Fruit fly (Drosophila melanogaster): ENCODE data around the gene Pex19.

Gene Pex19

DNA sequence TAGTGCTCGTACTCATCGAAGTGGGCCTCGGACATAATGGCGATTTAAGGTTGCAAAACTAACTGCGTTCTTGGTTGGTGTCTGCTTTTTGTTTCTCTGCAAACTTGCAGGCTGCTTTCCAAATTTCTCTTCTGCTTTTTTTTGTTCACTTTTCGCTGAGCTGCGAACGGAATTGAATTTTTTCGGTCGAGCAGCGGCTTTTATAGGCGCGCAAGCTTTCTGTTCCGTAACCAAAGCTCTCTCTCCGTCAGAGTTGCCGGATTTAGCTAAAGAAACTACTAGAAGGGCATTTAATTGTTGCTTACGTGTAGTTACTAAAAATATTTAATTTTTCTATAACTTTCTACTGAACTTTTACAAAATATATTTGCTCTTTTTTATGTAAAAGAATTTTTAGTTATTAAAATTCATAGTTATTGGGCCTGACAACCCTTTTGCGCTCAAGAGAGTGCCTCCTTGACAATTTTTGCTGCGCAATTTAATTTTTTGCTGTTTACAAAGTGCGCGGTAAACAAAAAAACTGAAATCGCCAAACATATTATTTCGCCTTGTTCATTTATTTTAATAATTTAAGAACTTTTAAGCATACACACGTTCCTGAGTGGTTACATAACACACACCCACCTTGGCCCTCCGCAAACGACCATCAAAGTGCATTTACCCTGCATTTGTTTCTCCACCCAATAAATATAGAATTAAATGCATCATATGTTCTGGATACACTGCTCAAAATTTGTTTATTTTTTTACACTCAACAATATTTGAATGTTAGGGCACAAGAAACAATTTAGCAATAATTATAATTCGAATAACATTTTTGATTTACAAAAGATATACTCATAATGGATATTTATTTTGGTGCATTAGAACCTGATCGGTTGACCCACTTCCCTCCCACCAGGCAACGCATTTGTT lies 45.4 kb upstream of the Pex19 start, which contains the start of gene CG6770 (continued):
- TF ChIP-seq emc (GFP tag; optimal IDR thresholded peaks at IDR 0.05) (peak; percentile 11), CG1647 (GFP tag; optimal IDR thresholded peaks at IDR 0.05) (peak; percentile 57), CkIIα-i1 (GFP tag; IDR thresholded peaks at IDR 0.05) (no peak), usp (GFP tag; optimal IDR thresholded peaks at IDR 0.05) (no peak), stwl (tag; optimal IDR thresholded peaks at IDR 0.05) (no peak), fru (optimal IDR thresholded peaks at IDR 0.05) (no peak), CG17186 (GFP tag; optimal IDR thresholded peaks at IDR 0.05) (no peak), tin (GFP tag; optimal IDR thresholded peaks at IDR 0.05) (peak; percentile 48), kni (GFP tag; optimal IDR thresholded peaks at IDR 0.05) (no peak), aop (GFP tag; IDR thresholded peaks at IDR 0.05) (no peak), fd102C (GFP tag; optimal IDR thresholded peaks at IDR 0.05) (no peak), ac (GFP tag; optimal IDR thresholded peaks at IDR 0.05) (peak; percentile 28), gsb (GFP tag; IDR thresholded peaks at IDR 0.05) (peak; percentile 79), vnd (GFP tag; IDR thresholded peaks at IDR 0.05; ENCODE audit: partially characterized antibody) (no peak), Sry-δ (GFP tag; optimal IDR thresholded peaks at IDR 0.05) (no peak), Ravus (GFP tag; IDR thresholded peaks at IDR 0.05) (no peak; the same call in 1 of the 2 replicates), Gsc (GFP tag; IDR thresholded peaks at IDR 0.05) (no peak), CG3065 (GFP tag; optimal IDR thresholded peaks at IDR 0.05) (no peak), dimm (GFP tag; IDR thresholded peaks at IDR 0.05) (peak; percentile 57), ro (GFP tag; IDR thresholded peaks at IDR 0.05) (no peak), CG33557 (GFP tag; optimal IDR thresholded peaks at IDR 0.05) (no peak), CG10274 (GFP tag; optimal IDR thresholded peaks at IDR 0.05) (no peak), CG8944 (GFP tag; optimal IDR thresholded peaks at IDR 0.05) (no peak), CG17328 (GFP tag; IDR thresholded peaks at IDR 0.05) (peak; percentile 90), nerfin-1 (tag; optimal IDR thresholded peaks at IDR 0.05) (peak; percentile 36), CG16813 (GFP tag; IDR thresholded peaks at IDR 0.05; ENCODE audit: partially characterized antibody) (no peak), HLHmδ (GFP tag; optimal IDR thresholded peaks at IDR 0.05) (no peak), E2f1 (GFP tag; IDR thresholded peaks at IDR 0.05) (peak; percentile 84), CG14965 (GFP tag; optimal IDR thresholded peaks at IDR 0.05; ENCODE audit: borderline replicate concordance) (no peak), CG6175 (GFP tag; IDR thresholded peaks at IDR 0.05) (0 out of 3 replicates have a peak, but pooled peaks have one; percentile 38), CG12155 (GFP tag; optimal IDR thresholded peaks at IDR 0.05) (peak; percentile 60), CG11695 (GFP tag; IDR thresholded peaks at IDR 0.05) (peak; percentile 92), B-H1 (GFP tag; IDR thresholded peaks at IDR 0.05) (peak; percentile 64; the same call in 1 of the 3 replicates), CG10979 (tag; optimal IDR thresholded peaks at IDR 0.05) (peak; percentile 64), Drgx (GFP tag; IDR thresholded peaks at IDR 0.05) (peak; percentile 87), cato (GFP tag; optimal IDR thresholded peaks at IDR 0.05; ENCODE audit: borderline replicate concordance) (peak; percentile 39), br (optimal IDR thresholded peaks at IDR 0.05) (no peak), lbe (GFP tag; optimal IDR thresholded peaks at IDR 0.05) (peak; percentile 90), Scr (GFP tag; IDR thresholded peaks at IDR 0.05; ENCODE audit: partially characterized antibody) (peak; percentile 36), CG1792 (GFP tag; optimal IDR thresholded peaks at IDR 0.05) (peak; percentile 4), row (GFP tag; IDR thresholded peaks at IDR 0.05) (peak; percentile 94), CG34376 (GFP tag; optimal IDR thresholded peaks at IDR 0.05) (peak; percentile 84), CG11093 (GFP tag; IDR thresholded peaks at IDR 0.05) (peak; percentile 73; the same call in 2 of the 3 replicates), Hey (tag; optimal IDR thresholded peaks at IDR 0.05) (no peak), CG6654 (GFP tag; optimal IDR thresholded peaks at IDR 0.05) (no peak), CG43689 (GFP tag; IDR thresholded peaks at IDR 0.05) (no peak; the same call in 1 of the 2 replicates), Ets65A (GFP tag) (peak; percentile 85), Nf-YC (tag; optimal IDR thresholded peaks at IDR 0.05) (peak; percentile 72), Opbp (GFP tag; IDR thresholded peaks at IDR 0.05; ENCODE audit: partially characterized antibody) (0 out of 3 replicates have a peak, but pooled peaks have one; percentile 51), CG8924 (tag; optimal IDR thresholded peaks at IDR 0.05) (peak; percentile 87)

All from whole organism, embryonic.